Worm (Caenorhabditis elegans) whole organism, L3 larva: ENCODE results near the gene gln-5.

Source experiments
- R02D3.7 ChIP-seq: fragments of 150-350 bp; optimal IDR thresholded peaks from 2 replicates; lab custom pipeline; 2014; ENCODE audit warnings: missing biosample characterization, missing genetic modification characterization
- aly-2 ChIP-seq: fragments of 150-350 bp; optimal IDR thresholded peaks from 2 replicates; lab custom pipeline; 2014; ENCODE audit warnings: missing biosample characterization, missing genetic modification characterization
- ama-1 ChIP-seq: fragments of 150-350 bp; optimal IDR thresholded peaks from 2 replicates; lab custom pipeline; 2018
- ceh-28 ChIP-seq: fragments of 150-350 bp; optimal IDR thresholded peaks from 2 replicates; lab custom pipeline; 2014; ENCODE audit warnings: missing biosample characterization, missing genetic modification reagents, missing genetic modification characterization
- ceh-9 ChIP-seq: sonication (generic microtip); optimal IDR thresholded peaks from 2 replicates; lab custom pipeline; 2018; ENCODE audit warnings: missing biosample characterization, missing genetic modification characterization
- egl-5 ChIP-seq: fragments of 150-350 bp; optimal IDR thresholded peaks from 2 replicates; lab custom pipeline; 2017; ENCODE audit warnings: missing biosample characterization, missing genetic modification reagents, missing genetic modification characterization, inconsistent platforms
- elt-2 ChIP-seq: sonication (generic microtip); optimal IDR thresholded peaks from 2 replicates; lab custom pipeline; 2016; ENCODE audit warnings: missing genetic modification reagents, mild to moderate bottlenecking, missing genetic modification characterization, missing compliant biosample characterization
- eor-1 ChIP-seq, 2 experiments: fragments of 150-350 bp; optimal IDR thresholded peaks; 2 replicates each; lab custom pipeline; 2014 to 2018; ENCODE audit warnings: missing biosample characterization in 2 of 2, missing genetic modification characterization in 2 of 2
- fkh-10 ChIP-seq: sonication (generic microtip); optimal IDR thresholded peaks from 2 replicates; lab custom pipeline; 2017; ENCODE audit warnings: missing biosample characterization, missing genetic modification reagents, missing genetic modification characterization
- fos-1 ChIP-seq: fragments of 150-350 bp; optimal IDR thresholded peaks from 2 replicates; lab custom pipeline; 2014; ENCODE audit warnings: missing biosample characterization, missing genetic modification characterization
- hmg-11 ChIP-seq: sonication (generic microtip); optimal IDR thresholded peaks from 2 replicates; lab custom pipeline; 2016; ENCODE audit warnings: missing genetic modification characterization, missing compliant biosample characterization
- lin-15B ChIP-seq: fragments of 150-350 bp; optimal IDR thresholded peaks from 2 replicates; lab custom pipeline; 2014; ENCODE audit warnings: missing biosample characterization, missing genetic modification characterization
- lin-39 ChIP-seq: fragments of 150-350 bp; optimal IDR thresholded peaks from 2 replicates; lab custom pipeline; 2018; ENCODE audit warnings: missing biosample characterization, missing genetic modification reagents, missing genetic modification characterization
- lsy-12 ChIP-seq: sonication (generic microtip); optimal IDR thresholded peaks from 2 replicates; lab custom pipeline; 2016; ENCODE audit warnings: mild to moderate bottlenecking, missing genetic modification characterization, missing compliant biosample characterization
- mml-1 ChIP-seq: fragments of 150-350 bp; sonication (generic microtip); optimal IDR thresholded peaks from 3 replicates; lab custom pipeline; 2014; ENCODE audit warnings: missing biosample characterization, missing genetic modification characterization
- nfya-1 ChIP-seq: sonication (generic microtip); optimal IDR thresholded peaks from 2 replicates; lab custom pipeline; 2017; ENCODE audit warnings: missing genetic modification characterization, mild to moderate bottlenecking, missing compliant biosample characterization, antibody characterized with exemption, moderate library complexity; ENCODE audit not compliant: insufficient read depth
- nhr-11 ChIP-seq: fragments of 150-350 bp; optimal IDR thresholded peaks from 2 replicates; lab custom pipeline; 2014; ENCODE audit warnings: missing biosample characterization, missing genetic modification characterization
- nhr-12 ChIP-seq: fragments of 150-350 bp; optimal IDR thresholded peaks from 2 replicates; lab custom pipeline; 2014; ENCODE audit warnings: missing biosample characterization, missing genetic modification characterization
- nhr-23 ChIP-seq: fragments of 150-350 bp; optimal IDR thresholded peaks from 2 replicates; lab custom pipeline; 2014; ENCODE audit warnings: missing biosample characterization, missing genetic modification reagents, missing genetic modification characterization
- nhr-25 ChIP-seq: sonication (generic microtip); optimal IDR thresholded peaks from 2 replicates; lab custom pipeline; 2017; ENCODE audit warnings: missing biosample characterization, missing genetic modification characterization
- nhr-76 ChIP-seq: fragments of 150-350 bp; sonication (generic microtip); optimal IDR thresholded peaks from 5 replicates; lab custom pipeline; 2014; ENCODE audit warnings: missing biosample characterization, missing genetic modification characterization
- pha-4 ChIP-seq: fragments of 150-350 bp; optimal IDR thresholded peaks from 2 replicates; lab custom pipeline; 2014; ENCODE audit warnings: missing biosample characterization, missing genetic modification reagents, missing genetic modification characterization
- pqm-1 ChIP-seq: fragments of 150-350 bp; optimal IDR thresholded peaks from 2 replicates; lab custom pipeline; 2017; ENCODE audit warnings: missing biosample characterization, missing genetic modification characterization, inconsistent platforms
- sea-2 ChIP-seq: fragments of 150-350 bp; sonication (generic microtip); optimal IDR thresholded peaks from 4 replicates; lab custom pipeline; 2014; ENCODE audit warnings: missing biosample characterization, missing genetic modification reagents, missing genetic modification characterization
- snpc-4 ChIP-seq: fragments of 150-350 bp; optimal IDR thresholded peaks from 2 replicates; lab custom pipeline; 2014; ENCODE audit warnings: missing biosample characterization, missing genetic modification characterization
- tbx-2 ChIP-seq: sonication (generic microtip); optimal IDR thresholded peaks from 2 replicates; lab custom pipeline; 2016; ENCODE audit warnings: mild to moderate bottlenecking, missing genetic modification characterization, missing compliant biosample characterization
- unc-39 ChIP-seq: sonication (generic microtip); optimal IDR thresholded peaks from 4 replicates; lab custom pipeline; 2017; ENCODE audit warnings: missing biosample characterization, missing genetic modification characterization
- unc-62 ChIP-seq: fragments of 150-350 bp; sonication (generic microtip); optimal IDR thresholded peaks from 4 replicates; lab custom pipeline; 2014; ENCODE audit warnings: missing biosample characterization, missing genetic modification reagents, missing genetic modification characterization
- zag-1 ChIP-seq: fragments of 150-350 bp; optimal IDR thresholded peaks from 2 replicates; lab custom pipeline; 2014; ENCODE audit warnings: missing biosample characterization, missing genetic modification characterization

Gene gln-5

ce11 chrIV:17294489-17294888 lies 21.0 kb upstream of the gln-5 start, which contains the start of gene T28F3.5:
Gene T28F3.5 (plus strand): TSS chrIV:17294789.
- no peak for TF ChIP-seq lsy-12 (tag; lab: Kevin White, UChicago)
- TF ChIP-seq lin-15B (tag; lab: Kevin White, UChicago), result no peak
- no peak for TF ChIP-seq fos-1 (tag; lab: Kevin White, UChicago)
- no peak for TF ChIP-seq aly-2 (tag; lab: Kevin White, UChicago)
- no peak for TF ChIP-seq tbx-2
- no peak for TF ChIP-seq lin-39 (tag; lab: Kevin White, UChicago)
- TF ChIP-seq nhr-76, result no peak
- TF ChIP-seq ceh-28 (tag; lab: Kevin White, UChicago), result no peak
- TF ChIP-seq mml-1 (tag; lab: Kevin White, UChicago), result no peak
- TF ChIP-seq snpc-4 (tag; lab: Kevin White, UChicago), result no peak
- no peak for TF ChIP-seq hmg-11 (tag; lab: Kevin White, UChicago)
- no peak for TF ChIP-seq nhr-12 (tag; lab: Kevin White, UChicago)
- no peak for TF ChIP-seq ceh-9 (tag; lab: Kevin White, UChicago)

DNA sequence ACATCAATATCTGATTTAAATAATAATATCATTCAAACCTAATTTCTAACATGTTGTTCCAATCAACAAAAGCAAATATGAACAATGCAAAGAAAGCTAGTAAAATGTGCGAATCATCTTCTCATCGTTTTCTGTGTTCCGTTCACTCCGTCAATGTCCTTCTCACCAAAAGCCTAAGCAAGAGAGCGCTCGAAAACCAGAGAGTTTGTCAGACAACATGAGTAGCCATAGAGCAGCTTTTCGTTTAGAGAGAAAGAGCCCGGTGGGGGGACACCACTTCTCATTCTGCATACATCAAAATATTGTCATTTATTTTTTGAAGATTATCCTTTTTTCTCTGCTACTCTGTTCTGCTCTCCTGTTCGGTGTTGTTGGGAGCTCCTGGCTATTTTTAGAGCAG lies 20.2 kb upstream of the gln-5 start:
- TF ChIP-seq nhr-76 (no peak), egl-5 (peak; percentile 71), lin-15B (tag; lab: Kevin White, UChicago) (peak; percentile 32), mml-1 (tag; lab: Kevin White, UChicago) (no peak), lin-39 (tag; lab: Kevin White, UChicago) (peak; percentile 72), hmg-11 (tag; lab: Kevin White, UChicago) (peak; percentile 40)
- TF ChIP-seq, all 47 proteins: peak for 4

ce11 chrIV:17293068-17293467 lies 19.6 kb upstream of the gln-5 start:
- TF ChIP-seq pqm-1 (tag; lab: Kevin White, UChicago) (peak; percentile 55), R02D3.7 (tag; lab: Kevin White, UChicago) (no peak), elt-2 (tag; lab: Kevin White, UChicago) (peak; percentile 59)

- peak; percentile 59 for TF ChIP-seq elt-2 (tag; lab: Kevin White, UChicago)
- no peak for TF ChIP-seq nhr-23 (tag; lab: Kevin White, UChicago)
- peak; percentile 72 for TF ChIP-seq pqm-1 (tag; lab: Kevin White, UChicago)
Observed at ce11 chrIV:17292350-17292749, 18.9 kb upstream of the gln-5 start.

DNA sequence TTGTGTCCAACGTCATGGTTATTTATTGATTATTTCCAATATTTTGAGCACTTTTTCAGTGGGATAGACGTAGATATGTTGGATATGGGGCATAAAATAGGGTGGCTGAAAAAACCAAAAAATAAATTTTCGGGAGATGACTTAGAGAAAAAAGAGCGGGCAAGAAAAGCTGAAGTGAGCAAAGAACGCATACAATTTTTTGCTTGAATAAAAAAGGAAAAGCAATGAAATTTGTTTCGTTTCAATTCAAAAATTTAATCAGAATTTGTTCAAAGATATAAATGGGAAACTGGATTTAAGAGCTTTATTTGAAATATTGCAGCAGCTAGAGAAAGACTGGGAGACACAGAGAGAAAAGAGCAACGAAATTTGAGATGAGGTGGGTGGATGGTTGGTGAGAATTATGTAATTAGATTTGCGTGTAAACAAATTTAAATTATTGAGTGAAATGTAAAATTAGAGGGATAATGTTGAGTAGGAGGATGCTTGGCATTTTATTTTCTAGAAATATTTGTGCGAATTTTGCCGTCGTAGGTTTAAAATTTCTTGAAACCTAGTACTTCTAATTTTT lies 18.3 kb upstream of the gln-5 start, which contains the start of the genes T28F3.11 and slc-17.4:
Gene T28F3.11, minus strand, starts transcription at position 51 of the 571 bp plus-strand sequence.
Gene slc-17.4, minus strand, starts transcription at position 105 of the 571 bp plus-strand sequence.
- TF ChIP-seq sea-2 (GFP tag; lab: Kevin White, UChicago) (no peak), nhr-12 (tag; lab: Kevin White, UChicago) (no peak), ceh-9 (tag; lab: Kevin White, UChicago) (no peak), hmg-11 (tag; lab: Kevin White, UChicago) (no peak), pqm-1 (tag; lab: Kevin White, UChicago) (no peak), nhr-11 (tag; lab: Kevin White, UChicago) (no peak)

DNA sequence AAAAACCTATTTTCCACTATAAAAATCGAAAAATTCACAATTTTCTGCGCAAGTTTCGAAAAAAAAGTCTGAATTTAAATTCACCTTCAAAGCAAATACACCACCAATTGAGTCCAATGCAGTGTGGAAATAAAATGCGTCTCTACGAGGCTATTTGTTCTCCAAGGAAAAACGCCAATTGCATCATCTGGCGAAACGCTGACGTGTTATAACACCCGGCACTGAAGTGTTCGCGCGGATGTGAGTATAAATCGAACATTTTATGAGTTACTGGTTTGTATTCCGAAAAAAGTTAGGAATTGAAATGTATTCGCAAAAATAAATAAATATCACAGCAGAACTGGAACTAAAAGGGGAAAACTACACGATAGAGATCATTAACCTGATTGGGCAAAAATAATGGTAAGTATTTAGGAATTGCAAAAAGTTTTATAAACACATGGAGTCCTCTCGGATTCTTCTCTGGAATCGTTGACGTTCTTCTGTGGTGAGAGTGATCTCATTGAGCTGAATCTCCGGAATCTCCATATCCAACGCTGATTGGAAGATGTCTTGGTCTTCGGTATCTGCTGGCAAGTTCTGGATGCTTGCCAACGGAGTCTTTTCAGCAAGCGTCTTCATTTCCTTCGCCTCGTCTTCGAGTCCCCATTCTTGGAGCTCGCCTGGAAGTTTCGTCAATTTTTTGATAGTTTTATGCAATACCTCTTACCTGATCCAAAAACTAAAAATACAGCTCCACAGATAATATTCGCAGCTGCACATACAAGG lies 14.6 kb upstream of the gln-5 start, which contains the start of gene zipt-7.1:
Gene zipt-7.1, minus strand, starts transcription at position 232 of the 768 bp plus-strand sequence.
- TF ChIP-seq elt-2 (tag; lab: Kevin White, UChicago), result peak; percentile 3
- peak; percentile 13 for TF ChIP-seq egl-5
- no peak for TF ChIP-seq ama-1 (lab: Kevin White, UChicago)

ce11 chrIV:17285263-17285662 lies 11.8 kb upstream of the gln-5 start:
- TF ChIP-seq sea-2 (GFP tag; lab: Kevin White, UChicago) (no peak), pha-4 (no peak), hmg-11 (tag; lab: Kevin White, UChicago) (no peak), pqm-1 (tag; lab: Kevin White, UChicago) (no peak), fkh-10 (GFP tag; lab: Kevin White, UChicago) (peak; percentile 33), nhr-11 (tag; lab: Kevin White, UChicago) (no peak), lin-39 (tag; lab: Kevin White, UChicago) (peak; percentile 35), ama-1 (lab: Kevin White, UChicago) (no peak), elt-2 (tag; lab: Kevin White, UChicago) (no peak), zag-1 (tag; lab: Kevin White, UChicago) (no peak), lin-15B (tag; lab: Kevin White, UChicago) (no peak), unc-39 (tag; lab: Kevin White, UChicago) (no peak), snpc-4 (tag; lab: Kevin White, UChicago) (peak; percentile 29), nhr-25 (tag; lab: Kevin White, UChicago) (no peak), tbx-2 (no peak), unc-62 (GFP tag; lab: Kevin White, UChicago) (no peak), nfya-1 (tag; lab: Kevin White, UChicago) (peak; percentile 49), eor-1 (tag; optimal IDR thresholded peaks at IDR 0.05; lab: Kevin White, UChicago) (no peak), mml-1 (tag; lab: Kevin White, UChicago) (no peak)
- TF ChIP-seq, all 47 proteins: peak for 4
